Fruit fly (Drosophila melanogaster) S2 (cell line): Measurements from ENCODE around the gene CG7332.

Source experiments
- CG8478 ChIP-seq: fragments of >200 bp; optimal IDR thresholded peaks from 2 replicates; lab custom pipeline; 2018
- CTCF ChIP-seq, 2 experiments: fragments of >200 bp; optimal IDR thresholded peaks; 2 replicates each; lab custom pipeline; 2018

- TF ChIP-seq CG8478 (lab: Kevin White, UChicago), result no peak
- no peak for TF ChIP-seq CTCF (optimal IDR thresholded peaks at IDR 0.05; lab: Kevin White, UChicago)
These were observed 24.2 kb upstream of the CG7332 start, which contains the start of gene CG32544 for dm6 chrX:18860074-18860473.
